Fruit fly (Drosophila melanogaster) whole organism, embryonic: ENCODE measurements around the gene CG10348.

Experiments used
- CkIIα-i1 ChIP-seq: fragments of 200-800 bp; sonication (Bioruptor generic); IDR thresholded peaks from 2 replicates; pipeline ENCODE4 v1.3.6; 2022; ENCODE audit warnings: missing biosample characterization, missing genetic modification characterization
- fru ChIP-seq: fragments of >200 bp; optimal IDR thresholded peaks from 2 replicates; lab custom pipeline; 2017

DNA sequence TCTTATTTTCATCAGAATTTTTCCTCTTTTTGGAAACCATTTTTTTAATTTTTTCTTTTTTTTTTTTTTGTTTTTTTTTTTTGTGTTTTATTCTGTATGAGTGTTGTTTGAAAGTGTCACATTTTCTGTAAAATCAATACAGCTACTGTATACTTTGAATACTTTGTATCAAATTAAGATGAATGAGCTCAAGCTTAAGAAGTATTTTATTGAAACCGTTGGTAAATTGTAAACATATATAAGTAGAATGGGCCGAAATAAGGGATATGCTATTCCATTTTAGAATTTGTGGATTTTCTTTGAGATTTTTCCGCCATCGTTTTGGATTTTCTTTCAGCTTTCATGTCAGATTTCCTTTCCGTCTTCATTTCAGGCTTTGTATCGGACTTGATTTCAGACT is 57.3 kb downstream of the CG10348 start, which contains the start of gene Mst36Fb:
- TF ChIP-seq fru, result no peak
- no peak for TF ChIP-seq CkIIα-i1 (GFP tag; lab: Robert Waterston, UW)
